Fruit fly (Drosophila melanogaster) ovary, adult (tissue): ENCODE data around the gene eIF2Bepsilon.

ENCODE experiments used
- CG17801 ChIP-seq: fragments of 200-800 bp; optimal IDR thresholded peaks from 2 replicates; lab custom pipeline; 2019; ENCODE audit warnings: missing biosample characterization, mild to moderate bottlenecking, missing genetic modification characterization, moderate library complexity; ENCODE audit not compliant: partially characterized antibody

eIF2Bepsilon gene

DNA sequence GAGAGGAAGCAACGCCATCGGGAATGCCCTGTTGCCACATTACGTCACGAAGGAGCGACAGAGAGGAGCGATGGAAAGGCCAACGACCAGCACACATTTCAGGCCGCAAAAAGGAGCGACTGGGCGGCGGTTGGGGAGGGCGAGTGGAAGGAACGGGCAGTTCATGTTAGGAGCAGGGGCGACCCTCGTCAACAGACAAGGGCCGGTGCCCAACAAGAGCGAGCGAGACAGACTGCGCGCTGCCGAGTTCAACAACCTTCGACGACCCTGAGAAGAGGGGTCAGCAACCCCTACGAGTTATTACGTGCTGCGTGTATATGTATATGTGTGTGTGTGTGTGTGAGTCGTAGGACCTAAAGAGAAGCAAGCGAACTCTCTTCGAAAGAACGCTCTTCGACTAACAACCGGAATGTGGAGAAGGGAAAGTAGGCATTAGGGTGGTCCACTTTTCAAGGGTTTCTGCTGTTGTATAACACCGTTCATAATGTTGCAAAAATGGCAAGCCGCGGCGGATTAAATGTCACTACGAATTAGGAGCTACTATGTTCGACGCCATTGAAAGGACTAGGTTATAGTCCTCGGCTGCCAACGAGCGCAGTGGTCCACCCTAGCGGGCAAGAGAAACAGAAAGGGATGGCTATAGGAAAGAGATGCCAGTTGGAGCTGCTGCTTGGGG is 28.9 kb upstream of the eIF2Bepsilon start:
- peak; percentile 91 for TF ChIP-seq CG17801 (GFP tag; lab: Kevin White, UChicago)

DNA sequence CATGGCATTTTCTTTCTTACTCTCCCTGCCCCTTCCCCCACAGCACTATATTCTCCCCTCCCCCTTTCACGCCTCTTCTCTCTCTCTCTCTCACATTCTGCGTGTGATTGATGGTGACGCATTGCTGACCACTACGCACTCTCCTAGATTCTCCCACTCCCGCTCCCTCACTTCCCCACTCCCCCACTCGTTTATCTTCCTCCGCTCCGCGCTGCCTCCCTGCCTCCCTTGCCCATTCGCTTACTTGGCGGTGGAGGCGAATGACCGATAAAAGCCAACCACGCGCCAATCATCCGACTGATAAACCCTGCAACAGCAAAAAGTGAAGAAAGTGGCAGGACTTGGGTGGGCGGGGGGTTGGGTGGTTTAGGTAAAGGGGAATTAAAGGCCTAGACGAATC is 27.6 kb upstream of the eIF2Bepsilon start:
- TF ChIP-seq CG17801 (GFP tag; lab: Kevin White, UChicago): no peak

DNA sequence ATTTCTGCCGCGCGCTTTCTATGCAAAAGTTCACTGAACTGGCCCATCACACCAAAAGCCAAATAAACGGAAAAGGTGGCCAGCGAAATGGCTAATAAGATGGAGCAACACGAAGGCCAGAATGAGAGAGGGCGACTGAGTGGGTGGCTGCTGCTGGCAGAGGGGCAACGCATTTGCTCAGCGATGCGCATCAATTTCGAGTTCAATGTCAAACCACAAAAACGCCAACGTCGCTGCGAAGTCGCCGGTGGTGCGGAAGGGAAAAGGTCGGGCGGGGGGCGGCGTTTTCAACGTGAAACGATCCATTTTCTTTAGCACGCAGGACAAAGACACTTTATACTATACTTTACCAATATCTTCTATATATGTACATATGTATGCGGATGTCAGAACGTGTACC is 26.9 kb upstream of the eIF2Bepsilon start:
- TF ChIP-seq CG17801 (GFP tag; lab: Kevin White, UChicago): no peak

DNA sequence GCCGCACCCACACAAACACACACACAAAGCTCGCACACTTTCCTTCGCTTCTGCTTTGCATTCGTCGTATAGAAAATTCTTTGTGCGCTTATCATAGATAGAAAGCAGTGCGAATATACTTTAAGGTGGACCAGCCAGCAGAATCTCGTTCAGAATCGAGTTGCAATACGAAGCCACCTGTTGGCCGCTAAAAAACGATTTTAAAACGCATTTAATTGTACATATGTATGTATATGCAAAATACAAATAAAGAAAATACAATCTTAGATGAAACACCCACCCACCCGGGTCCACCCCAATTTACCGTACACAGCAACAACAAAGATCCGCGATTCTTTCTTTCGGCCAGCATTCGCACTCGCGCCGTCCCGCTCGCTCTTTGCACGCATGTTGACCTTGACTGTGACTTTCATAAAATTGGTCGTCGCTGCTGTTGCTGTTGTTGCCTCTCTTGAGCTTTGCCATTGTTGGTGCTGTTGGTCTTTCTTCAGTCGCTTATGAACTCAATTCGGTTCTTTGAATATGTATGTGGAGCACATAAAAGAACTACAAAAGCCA is 25.9 kb upstream of the eIF2Bepsilon start:
- peak; percentile 94 for TF ChIP-seq CG17801 (GFP tag; lab: Kevin White, UChicago)

DNA sequence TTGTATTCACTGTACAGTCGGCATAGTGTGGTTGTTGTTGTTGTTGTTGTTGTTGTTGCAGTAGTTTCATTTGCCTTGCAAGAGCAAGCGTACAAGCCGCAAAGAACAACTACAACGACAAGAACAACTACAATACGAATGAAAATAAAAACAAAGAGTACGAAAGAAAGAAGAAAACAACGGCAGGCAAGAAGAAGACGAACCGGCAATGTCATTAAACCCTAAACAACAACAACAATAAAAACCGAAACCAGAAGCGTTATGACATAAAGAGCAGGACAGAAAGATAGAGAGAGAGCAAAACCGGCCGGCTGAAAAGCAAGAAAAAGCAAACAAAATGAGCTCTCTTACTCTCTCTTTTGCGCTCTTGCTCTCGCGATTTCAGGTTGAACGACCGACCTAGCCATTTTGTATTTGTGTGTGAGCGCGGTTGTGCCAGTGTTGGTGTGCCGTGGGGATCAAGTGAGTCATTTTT is 25.3 kb upstream of the eIF2Bepsilon start:
- TF ChIP-seq CG17801 (GFP tag; lab: Kevin White, UChicago): no peak

DNA sequence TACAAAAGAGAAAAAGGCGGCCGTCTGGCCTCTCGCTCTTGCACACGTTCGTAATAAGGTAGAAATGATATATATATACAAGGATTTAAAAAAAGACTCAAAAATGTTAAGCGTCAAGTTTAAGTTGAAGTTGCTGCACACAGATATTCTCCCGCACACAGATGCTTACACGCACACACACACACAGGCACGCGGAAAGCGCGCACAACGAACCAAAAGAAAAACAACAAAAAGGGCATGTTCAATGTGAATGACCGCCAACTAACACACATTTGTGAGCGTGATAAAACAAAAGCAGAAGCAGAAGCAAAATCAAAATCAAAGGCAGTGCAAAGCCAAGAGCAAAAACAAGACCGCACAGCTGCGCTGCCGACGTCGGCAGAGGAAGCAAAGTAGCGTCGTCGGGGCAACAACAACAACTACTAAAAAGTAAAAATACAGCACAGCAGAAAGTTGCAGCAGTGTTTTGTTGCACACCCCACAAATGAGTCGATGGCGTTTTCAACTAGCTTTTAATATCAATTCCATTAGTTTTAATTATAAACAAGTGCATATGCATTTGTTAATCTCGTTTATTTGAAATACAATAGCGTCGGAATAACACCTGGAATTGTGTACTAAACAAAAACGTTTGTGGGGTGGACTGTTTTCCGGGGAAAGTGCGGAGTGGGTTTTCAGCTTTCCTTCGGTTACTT is 24.7 kb upstream of the eIF2Bepsilon start:
- TF ChIP-seq CG17801 (GFP tag; lab: Kevin White, UChicago): peak; percentile 91

DNA sequence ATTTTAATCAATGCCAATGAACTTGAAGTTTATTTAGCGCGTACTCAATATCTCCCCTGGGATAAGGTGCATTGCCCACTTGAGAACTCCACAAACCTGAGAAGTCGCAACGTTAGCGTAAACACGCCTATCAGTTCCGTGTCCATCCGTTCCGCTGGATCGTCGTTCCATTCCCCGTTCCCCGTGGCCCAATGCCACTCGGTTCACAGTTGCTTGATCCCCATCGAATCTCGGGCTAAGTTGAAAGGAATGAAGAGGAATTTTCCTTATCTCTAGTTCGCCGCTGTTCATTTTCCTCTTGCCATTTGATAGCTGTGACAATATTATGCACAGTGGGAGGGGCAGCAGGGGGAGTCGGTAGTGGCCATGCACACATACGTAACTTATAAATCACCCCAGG is 22.6 kb upstream of the eIF2Bepsilon start:
- no peak for TF ChIP-seq CG17801 (GFP tag; lab: Kevin White, UChicago)

DNA sequence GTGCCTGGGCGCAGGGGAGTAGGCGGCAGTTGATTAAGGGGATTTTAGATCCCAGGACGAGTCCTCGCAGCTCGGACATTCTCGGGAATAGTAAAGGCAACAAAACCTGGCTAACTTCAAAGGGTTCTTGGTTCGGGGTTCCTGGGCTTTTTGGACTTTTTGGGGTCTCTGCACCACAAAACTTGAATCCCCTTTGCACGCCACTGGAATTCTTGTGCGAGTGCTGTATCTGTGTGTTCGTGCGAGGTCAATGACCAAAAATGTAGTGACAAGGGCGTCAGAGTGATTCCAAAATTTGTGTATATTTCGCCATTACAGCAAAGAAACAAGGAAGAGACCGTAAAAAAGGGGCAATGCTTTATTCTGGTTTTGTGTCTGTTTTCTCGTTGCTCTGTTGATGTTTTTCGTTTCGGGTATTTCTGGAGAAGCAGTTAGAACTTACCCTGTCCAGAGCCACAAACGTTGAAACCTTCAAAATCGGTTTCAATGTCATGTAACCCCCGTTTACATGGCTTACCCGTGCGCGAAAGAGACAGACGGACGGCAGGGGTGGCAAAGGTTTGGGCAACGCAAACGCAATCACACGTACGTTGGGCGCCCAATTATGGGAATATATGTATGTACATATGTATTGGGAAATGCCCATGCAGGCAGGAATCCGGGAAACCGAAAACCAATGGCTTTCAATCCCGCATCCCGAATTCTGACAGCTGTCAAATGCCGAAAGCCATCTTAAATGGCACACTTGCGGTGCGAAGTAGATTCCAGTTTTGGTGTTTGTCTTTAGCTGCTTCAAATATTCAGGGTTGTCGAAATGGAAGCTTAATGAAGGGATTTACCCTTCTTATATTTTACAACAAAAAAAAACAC is 21.8 kb upstream of the eIF2Bepsilon start:
- no peak for TF ChIP-seq CG17801 (GFP tag; lab: Kevin White, UChicago)

DNA sequence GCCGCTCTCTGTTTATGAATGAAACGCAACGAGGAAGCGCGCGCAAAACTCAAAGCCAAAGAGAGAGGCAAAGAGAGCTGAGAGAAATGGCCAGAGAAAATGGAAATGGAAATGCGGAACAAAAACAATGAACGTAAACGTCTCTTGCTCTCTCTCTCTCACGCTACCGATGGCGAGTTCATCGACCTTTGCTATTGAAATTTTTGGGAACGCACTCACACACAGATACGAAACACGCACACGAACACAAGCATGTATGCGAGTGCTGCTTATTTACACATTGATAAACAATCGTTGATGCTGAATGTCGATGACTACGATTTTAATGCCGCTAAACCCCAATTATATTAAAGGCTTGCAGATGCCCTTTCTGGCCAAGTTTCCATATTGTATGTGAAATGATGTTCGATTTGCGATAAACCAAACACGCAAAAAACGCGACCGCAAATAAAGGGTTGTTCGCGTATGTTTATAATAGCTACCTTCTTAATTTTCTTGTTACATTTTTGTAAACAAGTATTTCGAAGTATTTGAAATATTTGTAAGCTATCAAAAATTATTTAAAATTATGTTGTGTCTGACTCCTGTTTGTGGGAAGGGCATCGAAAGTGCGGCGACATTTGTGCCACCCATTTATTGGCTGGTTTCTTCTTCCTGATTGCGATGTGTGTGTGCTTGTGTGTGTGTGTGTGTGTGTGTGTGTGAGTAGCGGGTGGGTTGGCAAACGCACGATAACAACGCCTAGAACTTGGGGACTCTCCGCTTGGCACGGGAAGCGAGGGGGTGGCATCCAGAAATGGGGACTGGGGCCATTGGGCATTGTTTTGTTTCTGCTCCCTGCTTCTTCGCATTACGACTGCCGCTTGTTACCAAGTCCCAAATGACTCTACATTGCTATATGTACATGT is 20.9 kb upstream of the eIF2Bepsilon start:
- TF ChIP-seq CG17801 (GFP tag; lab: Kevin White, UChicago): no peak

DNA sequence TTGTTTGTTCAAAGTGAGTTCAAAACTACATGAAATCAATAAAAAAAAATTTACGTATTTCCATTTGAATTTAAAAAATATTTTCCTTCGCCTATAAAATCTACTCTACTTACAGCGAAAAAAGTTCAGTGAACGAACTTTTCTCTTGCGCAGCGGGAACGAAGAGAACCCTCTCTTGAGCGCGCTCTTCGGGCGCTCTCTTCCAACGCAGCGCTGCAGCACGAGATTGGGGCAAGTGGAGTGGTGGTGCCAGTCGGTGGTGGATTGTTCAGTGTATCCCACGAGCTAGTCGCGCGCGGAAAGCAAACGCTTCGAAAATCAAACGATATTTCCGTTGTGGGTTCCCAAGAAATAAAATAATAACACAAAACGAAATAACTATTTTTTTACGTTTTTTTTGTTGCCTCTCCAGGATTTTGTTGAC is 19.0 kb upstream of the eIF2Bepsilon start, which contains the start of gene Hr4:
TSS of gene Hr4 (plus strand) at position 272 of the 424 bp plus-strand sequence.
- TF ChIP-seq CG17801 (GFP tag; lab: Kevin White, UChicago): no peak

DNA sequence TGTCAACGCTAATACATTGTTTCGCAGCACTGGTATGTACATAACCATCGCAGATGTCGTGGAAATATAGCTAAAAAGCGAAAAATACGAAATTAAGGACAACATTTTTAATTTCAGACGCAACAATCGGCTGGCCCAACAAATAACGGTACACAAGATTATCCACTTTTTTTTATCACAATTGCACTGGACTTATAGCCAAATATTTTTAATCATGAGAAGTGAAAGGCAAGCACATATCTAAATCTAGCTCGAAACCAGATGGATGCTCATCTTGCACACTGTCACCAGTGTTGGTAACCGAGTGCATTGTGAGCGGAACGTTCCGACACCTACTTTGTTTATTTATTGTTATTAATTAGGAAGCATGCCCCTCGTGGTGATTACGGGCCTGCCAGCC is 17.3 kb upstream of the eIF2Bepsilon start, which contains the start of the genes CG3857 and CG3587:
TSS of gene CG3857 (minus strand) at position 21 of the 400 bp plus-strand sequence.
TSS of gene CG3587 (plus strand) at position 288 of the 400 bp plus-strand sequence.
- peak; percentile 57 for TF ChIP-seq CG17801 (GFP tag; lab: Kevin White, UChicago)

DNA sequence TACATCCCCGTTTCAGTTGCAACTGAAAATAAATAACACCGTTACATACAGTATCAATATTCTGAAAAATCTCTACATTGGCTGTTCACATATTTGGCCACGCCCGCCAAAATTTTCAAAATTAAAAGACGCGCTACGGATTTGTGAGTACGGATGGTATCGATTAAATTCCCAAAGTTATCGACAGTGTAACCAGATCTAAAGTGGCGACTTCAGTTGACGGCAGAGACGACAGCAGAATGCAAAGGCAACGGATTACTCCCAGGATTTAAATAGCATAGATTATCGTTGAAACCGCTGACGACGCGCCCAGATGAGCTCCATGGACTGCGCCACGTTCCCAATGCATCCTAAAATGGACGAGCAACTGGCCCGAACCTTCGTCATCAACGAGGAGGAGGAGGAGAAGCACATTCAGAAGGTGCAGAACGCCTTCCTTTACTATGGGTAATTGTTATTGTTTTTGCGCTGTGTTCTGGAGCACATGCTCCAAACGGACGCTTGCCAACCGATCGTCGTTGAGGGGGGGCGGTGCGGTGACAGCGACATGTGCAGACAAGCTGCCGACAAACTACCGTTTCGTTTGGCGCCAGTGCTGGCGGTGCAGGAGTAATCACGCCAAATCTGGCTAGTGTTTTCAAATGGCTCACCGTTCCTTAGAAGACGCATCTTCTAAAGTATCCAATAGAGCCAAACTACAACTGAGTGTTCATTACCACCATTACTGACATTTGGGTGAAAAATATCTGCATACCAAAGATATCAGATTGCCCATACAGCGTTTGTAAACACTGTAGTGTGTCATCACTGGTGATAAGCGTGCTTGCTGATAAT is 5.0 kb upstream of the eIF2Bepsilon start, which contains the start of gene CG11596:
TSS of gene CG11596 (plus strand) at position 211 of the 834 bp plus-strand sequence.
- TF ChIP-seq CG17801 (GFP tag; lab: Kevin White, UChicago): peak; percentile 6
